Fruit fly (Drosophila melanogaster) whole organism, embryonic: Measurements from ENCODE around the gene Tsf1.

Experiments
- Asciz ChIP-seq: fragments of 200-800 bp; sonication (Bioruptor generic); optimal IDR thresholded peaks from 2 replicates; lab custom pipeline; 2017; ENCODE audit warnings: missing biosample characterization, mild to moderate bottlenecking, missing genetic modification characterization, missing genetic modification reagents
- Atf3 ChIP-seq: fragments of 200-800 bp; sonication (Bioruptor generic); optimal IDR thresholded peaks from 3 replicates; lab custom pipeline; 2016; ENCODE audit warnings: missing biosample characterization, missing genetic modification characterization
- Bdp1 ChIP-seq: fragments of 200-800 bp; sonication (Bioruptor generic); optimal IDR thresholded peaks from 3 replicates; lab custom pipeline; 2016; ENCODE audit warnings: missing biosample characterization, missing genetic modification characterization
- C15 ChIP-seq: fragments of 200-800 bp; sonication (Bioruptor generic); IDR thresholded peaks from 3 replicates; pipeline ENCODE4 v1.3.6; 2022; ENCODE audit warnings: missing biosample characterization, missing genetic modification characterization
- CG11093 ChIP-seq: fragments of 200-800 bp; sonication (Bioruptor generic); IDR thresholded peaks from 3 replicates; pipeline ENCODE4 v1.3.6; 2022; ENCODE audit warnings: missing biosample characterization, missing genetic modification characterization
- CG12659 ChIP-seq: fragments of 200-800 bp; sonication (Bioruptor generic); optimal IDR thresholded peaks from 3 replicates; lab custom pipeline; 2017; ENCODE audit warnings: mild to moderate bottlenecking, missing biosample characterization, missing genetic modification reagents, missing genetic modification characterization
- CG3163 ChIP-seq: fragments of 200-800 bp; sonication (Bioruptor generic); optimal IDR thresholded peaks from 3 replicates; lab custom pipeline; 2016; ENCODE audit warnings: missing biosample characterization, missing genetic modification characterization
- CG33213 ChIP-seq: fragments of 200-800 bp; sonication (Bioruptor generic); optimal IDR thresholded peaks from 3 replicates; lab custom pipeline; 2016; ENCODE audit warnings: missing biosample characterization, missing genetic modification characterization
- CG3407 ChIP-seq: fragments of 200-800 bp; sonication (Bioruptor generic); optimal IDR thresholded peaks from 2 replicates; lab custom pipeline; 2018; ENCODE audit warnings: missing biosample characterization, mild to moderate bottlenecking, missing genetic modification characterization
- CG3838 ChIP-seq: fragments of 200-800 bp; sonication (Bioruptor generic); optimal IDR thresholded peaks from 3 replicates; lab custom pipeline; 2016; ENCODE audit warnings: missing biosample characterization, missing genetic modification characterization
- CG4820 ChIP-seq: fragments of 200-800 bp; sonication (Bioruptor generic); optimal IDR thresholded peaks from 3 replicates; lab custom pipeline; 2016; ENCODE audit warnings: missing biosample characterization, missing genetic modification characterization
- CG5180 ChIP-seq: fragments of 200-800 bp; sonication (Bioruptor generic); optimal IDR thresholded peaks from 3 replicates; lab custom pipeline; 2017; ENCODE audit warnings: missing biosample characterization, missing genetic modification characterization, mild to moderate bottlenecking, moderate library complexity, missing genetic modification reagents
- CG6175 ChIP-seq: fragments of 200-800 bp; sonication (Bioruptor generic); IDR thresholded peaks from 3 replicates; pipeline ENCODE4 v1.3.6; 2022; ENCODE audit warnings: missing biosample characterization, missing genetic modification characterization
- CG6854 ChIP-seq: fragments of 200-800 bp; sonication (Bioruptor generic); optimal IDR thresholded peaks from 3 replicates; lab custom pipeline; 2017; ENCODE audit warnings: missing biosample characterization, mild to moderate bottlenecking, missing genetic modification characterization
- CG7556 ChIP-seq: fragments of 200-800 bp; sonication (Bioruptor generic); optimal IDR thresholded peaks from 2 replicates; lab custom pipeline; 2017; ENCODE audit warnings: missing biosample characterization, mild to moderate bottlenecking, missing genetic modification characterization
- CG9215 ChIP-seq: fragments of 200-800 bp; sonication (Bioruptor generic); IDR thresholded peaks from 2 replicates; pipeline ENCODE4 v1.3.6; 2022; ENCODE audit warnings: missing biosample characterization, missing genetic modification characterization
- CG9817 ChIP-seq: fragments of 200-800 bp; sonication (Bioruptor generic); optimal IDR thresholded peaks from 2 replicates; lab custom pipeline; 2018; ENCODE audit warnings: missing biosample characterization, mild to moderate bottlenecking, missing genetic modification characterization, moderate library complexity
- Camta ChIP-seq: fragments of 200-800 bp; sonication (Bioruptor generic); optimal IDR thresholded peaks from 2 replicates; lab custom pipeline; 2016; ENCODE audit warnings: missing biosample characterization, missing genetic modification characterization
- D ChIP-seq, 2 experiments: fragments of 200-800 bp in 1 of 2; fragments of >200 bp in 1 of 2; sonication (Bioruptor generic) in 1 of 2; optimal IDR thresholded peaks; 2 replicates in 1 of 2; 3 replicates in 1 of 2; lab custom pipeline; 2017; ENCODE audit warnings: mild to moderate bottlenecking in 1 of 2, missing biosample characterization in 1 of 2, missing genetic modification characterization in 1 of 2, missing genetic modification reagents in 1 of 2
- D19A ChIP-seq: fragments of 200-800 bp; optimal IDR thresholded peaks from 3 replicates; lab custom pipeline; 2019; ENCODE audit warnings: missing biosample characterization, mild to moderate bottlenecking, missing genetic modification characterization, moderate library complexity
- Dll ChIP-seq: fragments of 200-800 bp; sonication (Bioruptor generic); IDR thresholded peaks from 4 replicates; pipeline ENCODE4 v1.3.6; 2022; ENCODE audit warnings: missing biosample characterization, missing genetic modification characterization; ENCODE audit not compliant: partially characterized antibody
- Doc3 ChIP-seq: fragments of 200-800 bp; sonication (Bioruptor generic); IDR thresholded peaks from 3 replicates; pipeline ENCODE4 v1.3.6; 2022; ENCODE audit warnings: missing biosample characterization, missing genetic modification characterization; ENCODE audit not compliant: partially characterized antibody
- Drgx ChIP-seq: fragments of 200-800 bp; sonication (Bioruptor generic); IDR thresholded peaks from 2 replicates; pipeline ENCODE4 v1.3.6; 2022; ENCODE audit warnings: missing biosample characterization, missing genetic modification characterization
- Eip74EF ChIP-seq, 2 experiments: fragments of 200-800 bp in 1 of 2; fragments of >200 bp in 1 of 2; sonication (Bioruptor generic) in 1 of 2; optimal IDR thresholded peaks; 2 replicates each; lab custom pipeline; 2017 to 2019; ENCODE audit warnings: missing biosample characterization in 2 of 2, missing genetic modification characterization in 2 of 2, mild to moderate bottlenecking in 1 of 2, moderate library complexity in 1 of 2
- HLH54F ChIP-seq: fragments of 200-800 bp; sonication (Bioruptor generic); optimal IDR thresholded peaks from 3 replicates; lab custom pipeline; 2016; ENCODE audit warnings: missing biosample characterization, missing genetic modification characterization
- Lhr ChIP-seq: fragments of 200-800 bp; sonication (Bioruptor generic); optimal IDR thresholded peaks from 3 replicates; lab custom pipeline; 2017; ENCODE audit warnings: mild to moderate bottlenecking, missing biosample characterization, missing genetic modification reagents, missing genetic modification characterization
- NFAT ChIP-seq: fragments of 200-800 bp; sonication (Bioruptor generic); IDR thresholded peaks from 2 replicates; pipeline ENCODE4 v1.3.6; 2022; ENCODE audit warnings: missing biosample characterization, missing genetic modification characterization
- ab ChIP-seq: fragments of 200-800 bp; sonication (Bioruptor generic); optimal IDR thresholded peaks from 2 replicates; lab custom pipeline; 2016; ENCODE audit warnings: missing biosample characterization, missing genetic modification characterization
- amos ChIP-seq: fragments of 200-800 bp; sonication (Bioruptor generic); IDR thresholded peaks from 2 replicates; pipeline ENCODE4 v1.3.6; 2022; ENCODE audit warnings: missing biosample characterization, missing genetic modification characterization; ENCODE audit not compliant: partially characterized antibody
- disco-r ChIP-seq: fragments of 200-800 bp; sonication (Bioruptor generic); optimal IDR thresholded peaks from 2 replicates; lab custom pipeline; 2016; ENCODE audit warnings: missing biosample characterization, missing genetic modification characterization
- dm ChIP-seq: fragments of 200-800 bp; sonication (Bioruptor generic); optimal IDR thresholded peaks from 3 replicates; lab custom pipeline; 2016; ENCODE audit warnings: missing biosample characterization, missing genetic modification characterization
- fd3F ChIP-seq: fragments of 200-800 bp; sonication (Bioruptor generic); optimal IDR thresholded peaks from 2 replicates; lab custom pipeline; 2018; ENCODE audit warnings: missing biosample characterization, mild to moderate bottlenecking, missing genetic modification characterization, moderate library complexity
- gcm ChIP-seq: fragments of 200-800 bp; sonication (Bioruptor generic); optimal IDR thresholded peaks from 2 replicates; lab custom pipeline; 2019; ENCODE audit warnings: missing biosample characterization, mild to moderate bottlenecking, missing genetic modification characterization, moderate library complexity
- gem ChIP-seq: fragments of 200-800 bp; sonication (Bioruptor generic); optimal IDR thresholded peaks from 2 replicates; lab custom pipeline; 2019; ENCODE audit warnings: missing biosample characterization, mild to moderate bottlenecking, missing genetic modification characterization, moderate library complexity
- gfzf ChIP-seq: fragments of 200-800 bp; sonication (Bioruptor generic); optimal IDR thresholded peaks from 2 replicates; lab custom pipeline; 2016; ENCODE audit warnings: missing biosample characterization, mild to moderate bottlenecking, missing genetic modification characterization, moderate library complexity
- gt ChIP-seq: fragments of 200-800 bp; sonication (Bioruptor generic); IDR thresholded peaks from 2 replicates; pipeline ENCODE4 v1.3.6; 2022; ENCODE audit warnings: missing biosample characterization, missing genetic modification characterization
- lbe ChIP-seq: fragments of 200-800 bp; sonication (Bioruptor generic); optimal IDR thresholded peaks from 2 replicates; lab custom pipeline; 2016; ENCODE audit warnings: missing biosample characterization, mild to moderate bottlenecking, missing genetic modification characterization
- lmd ChIP-seq: fragments of 200-800 bp; sonication (Bioruptor generic); IDR thresholded peaks from 2 replicates; pipeline ENCODE4 v1.3.6; 2022; ENCODE audit warnings: missing biosample characterization, missing genetic modification characterization
- pho ChIP-seq: fragments of 200-800 bp; sonication (Bioruptor generic); optimal IDR thresholded peaks from 2 replicates; lab custom pipeline; 2016; ENCODE audit warnings: missing biosample characterization, missing genetic modification characterization
- pum ChIP-seq: fragments of 200-800 bp; sonication (Bioruptor generic); optimal IDR thresholded peaks from 2 replicates; lab custom pipeline; 2016; ENCODE audit warnings: missing biosample characterization, missing genetic modification characterization
- run ChIP-seq: fragments of 200-800 bp; sonication (Bioruptor generic); optimal IDR thresholded peaks from 3 replicates; lab custom pipeline; 2018; ENCODE audit warnings: missing biosample characterization, mild to moderate bottlenecking, missing genetic modification characterization
- schlank ChIP-seq: fragments of 200-800 bp; sonication (Bioruptor generic); optimal IDR thresholded peaks from 2 replicates; lab custom pipeline; 2018; ENCODE audit warnings: missing biosample characterization, mild to moderate bottlenecking, missing genetic modification characterization
- shn ChIP-seq: fragments of 200-800 bp; sonication (Bioruptor generic); optimal IDR thresholded peaks from 3 replicates; lab custom pipeline; 2016; ENCODE audit warnings: missing biosample characterization, missing genetic modification characterization
- sug ChIP-seq: fragments of 200-800 bp; optimal IDR thresholded peaks from 2 replicates; lab custom pipeline; 2019; ENCODE audit warnings: missing biosample characterization, mild to moderate bottlenecking, missing genetic modification characterization, moderate library complexity
- toy ChIP-seq: fragments of 200-800 bp; sonication (Bioruptor generic); IDR thresholded peaks from 2 replicates; pipeline ENCODE4 v1.3.6; 2022; ENCODE audit warnings: missing biosample characterization, missing genetic modification characterization
- vfl ChIP-seq: fragments of 200-800 bp; sonication (Bioruptor generic); optimal IDR thresholded peaks from 2 replicates; lab custom pipeline; 2016; ENCODE audit warnings: missing biosample characterization, missing genetic modification characterization
- vvl ChIP-seq: fragments of 200-800 bp; sonication (Bioruptor generic); IDR thresholded peaks from 2 replicates; pipeline ENCODE4 v1.3.6; 2022; ENCODE audit warnings: missing biosample characterization, missing genetic modification characterization

The Tsf1 gene

DNA sequence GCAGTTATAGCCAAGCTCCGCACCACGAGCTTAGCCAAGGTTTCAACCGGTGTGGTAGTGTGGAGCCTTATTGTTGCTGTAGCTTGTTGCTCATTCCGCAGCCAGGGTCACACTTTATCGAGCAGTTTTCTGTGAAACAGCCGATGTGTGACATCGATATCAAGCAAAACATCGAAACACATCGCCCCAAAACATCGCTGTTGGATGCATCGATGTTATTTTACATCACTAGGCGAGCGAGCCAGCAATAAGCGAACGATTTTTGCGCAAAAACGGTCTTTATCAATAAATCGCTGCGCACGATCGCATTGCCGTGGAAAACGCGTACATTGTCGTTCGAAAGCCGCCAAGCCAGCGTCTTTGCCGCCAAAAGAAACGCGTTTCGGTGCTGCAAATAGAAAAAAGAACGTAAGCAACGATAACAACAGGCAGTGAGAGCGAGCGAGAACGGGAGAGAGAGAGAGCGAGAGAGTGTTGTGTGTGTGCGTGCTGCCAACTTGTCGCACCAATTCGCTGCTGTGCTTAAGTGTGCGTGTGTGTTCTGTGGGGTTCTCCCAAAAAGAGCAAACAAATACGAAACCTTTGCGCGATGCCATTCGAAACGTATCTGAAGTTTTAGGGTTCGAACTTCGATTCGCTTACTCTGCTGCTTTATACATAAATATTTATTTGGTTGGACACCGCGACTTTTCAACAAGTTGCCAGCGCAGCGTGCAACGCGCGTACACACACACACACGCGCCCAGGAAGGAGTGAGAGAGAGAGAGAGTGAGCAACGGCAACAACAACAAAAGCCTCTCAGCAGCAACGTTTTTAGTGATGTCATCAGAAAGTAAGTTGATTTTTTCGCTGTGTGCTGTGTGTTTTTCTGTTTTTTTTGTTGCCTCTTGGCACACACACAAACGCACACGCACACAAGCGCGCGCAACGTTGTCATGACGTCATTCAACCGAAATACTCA, 15.8 kb upstream of the Tsf1 start (continued):
- TF ChIP-seq Dll (GFP tag; lab: Robert Waterston, UW): peak; percentile 97
- no peak for TF ChIP-seq Asciz (GFP tag; lab: Kevin White, UChicago)
- TF ChIP-seq CG12659 (GFP tag; lab: Kevin White, UChicago): peak; percentile 80
- TF ChIP-seq CG5180 (GFP tag; lab: Kevin White, UChicago): peak; percentile 80
- peak; percentile 4 for TF ChIP-seq sug (tag; lab: Kevin White, UChicago)
- no peak for TF ChIP-seq Eip74EF (GFP tag; optimal IDR thresholded peaks at IDR 0.05; lab: Kevin White, UChicago)
- peak; percentile 20 for TF ChIP-seq CG3163 (GFP tag; lab: Kevin White, UChicago)
- no peak for TF ChIP-seq CG11093 (GFP tag; lab: Robert Waterston, UW)
- no peak; the same call in 1 of the 2 replicates for TF ChIP-seq lmd (GFP tag; lab: Robert Waterston, UW)
- TF ChIP-seq Drgx (GFP tag; lab: Robert Waterston, UW): peak; percentile 89
- no peak for TF ChIP-seq D (optimal IDR thresholded peaks at IDR 0.05; lab: Kevin White, UChicago)
- TF ChIP-seq D (GFP tag; optimal IDR thresholded peaks at IDR 0.05; lab: Kevin White, UChicago): no peak
- no peak for TF ChIP-seq disco-r (GFP tag; lab: Kevin White, UChicago)
- TF ChIP-seq ab (GFP tag; lab: Kevin White, UChicago): no peak
- no peak for TF ChIP-seq CG3838 (GFP tag; lab: Kevin White, UChicago)
- TF ChIP-seq gem (tag; lab: Kevin White, UChicago): no peak
- TF ChIP-seq CG4820 (GFP tag; lab: Kevin White, UChicago): no peak
- no peak for TF ChIP-seq CG3407 (GFP tag; lab: Kevin White, UChicago)
- peak; percentile 91 for TF ChIP-seq Lhr
- TF ChIP-seq toy (GFP tag; lab: Robert Waterston, UW): no peak
- peak; percentile 59 for TF ChIP-seq pho (GFP tag; lab: Kevin White, UChicago)
- peak; percentile 20 for TF ChIP-seq lbe (GFP tag; lab: Kevin White, UChicago)
- TF ChIP-seq gfzf (GFP tag; lab: Kevin White, UChicago): peak; percentile 93
- no peak for TF ChIP-seq Camta
- TF ChIP-seq fd3F (GFP tag; lab: Kevin White, UChicago): no peak
- peak; percentile 56 for TF ChIP-seq NFAT (GFP tag; lab: Robert Waterston, UW)
- no peak for TF ChIP-seq gt (GFP tag; lab: Robert Waterston, UW)
- TF ChIP-seq schlank: no peak
- peak; percentile 71 for TF ChIP-seq CG33213
- TF ChIP-seq Bdp1 (GFP tag; lab: Kevin White, UChicago): peak; percentile 47
- peak; percentile 50 for TF ChIP-seq dm
- TF ChIP-seq shn (GFP tag; lab: Kevin White, UChicago): no peak
- peak; percentile 84 for TF ChIP-seq Atf3
- TF ChIP-seq vfl: peak; percentile 46
- TF ChIP-seq amos (GFP tag; lab: Robert Waterston, UW): peak; percentile 99
- TF ChIP-seq CG7556: peak; percentile 7
- TF ChIP-seq C15 (GFP tag; lab: Robert Waterston, UW): no peak
- peak; percentile 45; the same call in 1 of the 3 replicates for TF ChIP-seq CG6175
- 0 out of 2 replicates have a peak, but pooled peaks have one; percentile 19 for TF ChIP-seq CG9215
- TF ChIP-seq gcm: no peak
- TF ChIP-seq CG9817 (tag; lab: Kevin White, UChicago): peak; percentile 41
- peak; percentile 94 for TF ChIP-seq Doc3 (GFP tag; lab: Robert Waterston, UW)
- TF ChIP-seq run: no peak
- TF ChIP-seq HLH54F (GFP tag; lab: Kevin White, UChicago): peak; percentile 14
- TF ChIP-seq D19A: no peak
- TF ChIP-seq CG6854 (GFP tag; lab: Kevin White, UChicago): peak; percentile 60
- TF ChIP-seq vvl: no peak
- no peak for TF ChIP-seq pum (GFP tag; lab: Kevin White, UChicago)
